Fruit fly (Drosophila melanogaster) S2 (cell line): ENCODE measurements around the gene snk.

Experiments
- CG8478 ChIP-seq: fragments of >200 bp; optimal IDR thresholded peaks from 2 replicates; lab custom pipeline; 2018
- CTCF ChIP-seq, 2 experiments: fragments of >200 bp; optimal IDR thresholded peaks; 2 replicates each; lab custom pipeline; 2018

dm6 chr3R:13072052-13072451 lies 29.5 kb upstream of the snk start:
- TF ChIP-seq CG8478 (lab: Kevin White, UChicago), result no peak
- TF ChIP-seq CTCF (optimal IDR thresholded peaks at IDR 0.05; lab: Kevin White, UChicago), result no peak
